Worm (Caenorhabditis elegans) whole organism, young adult: ENCODE measurements around the gene gcy-7.

Source experiments
- F39B2.1 ChIP-seq: fragments of 200-800 bp; sonication (Bioruptor generic); IDR thresholded peaks from 2 replicates; pipeline ENCODE4 v1.3.6; 2022; ENCODE audit warnings: missing genetic modification reagents, missing genetic modification characterization, missing compliant biosample characterization
- bed-1 ChIP-seq: fragments of 200-800 bp; sonication (Bioruptor generic); IDR thresholded peaks from 2 replicates; pipeline ENCODE4 v1.3.6; 2022; ENCODE audit warnings: missing genetic modification reagents, missing genetic modification characterization, missing compliant biosample characterization
- hrde-1 ChIP-seq: sonication (generic microtip); optimal IDR thresholded peaks from 2 replicates; lab custom pipeline; 2016; ENCODE audit warnings: missing genetic modification characterization, mild to moderate bottlenecking, missing compliant biosample characterization, moderate library complexity, missing genotype, missing genetic modification reagents, borderline replicate concordance

ce11 chrV:8357756-8358155, 29.4 kb upstream of the gcy-7 start:
- TF ChIP-seq F39B2.1 (GFP tag; lab: Robert Waterston, UW) (no peak), bed-1 (no peak), hrde-1 (peak; percentile 39)
